Worm (Caenorhabditis elegans): ENCODE data around the gene R07A4.3.
A peak's percentile ranks its signal among the peaks of the same experiment; 100 is the strongest.

Gene R07A4.3

ce11 chrX:10766123-10766622 is 12.7 kb downstream of the R07A4.3 start (continued):
- no peak for TF ChIP-seq ZK546.5 (tag; optimal IDR thresholded peaks at IDR 0.05)
- TF ChIP-seq nhr-43 (tag; optimal IDR thresholded peaks at IDR 0.05; ENCODE audit: poor library complexity, severe bottlenecking): peak; percentile 85
- TF ChIP-seq unc-39 (tag; optimal IDR thresholded peaks at IDR 0.05): peak; percentile 59
- TF ChIP-seq fkh-2 (tag; optimal IDR thresholded peaks at IDR 0.05): no peak
- peak; percentile 92 for TF ChIP-seq egl-27 (tag; optimal IDR thresholded peaks at IDR 0.05)
- TF ChIP-seq elt-2 (tag; optimal IDR thresholded peaks at IDR 0.05): peak; percentile 95
- TF ChIP-seq ztf-11 (tag; optimal IDR thresholded peaks at IDR 0.05): no peak
- peak; percentile 98 for TF ChIP-seq pha-4 (tag; optimal IDR thresholded peaks at IDR 0.05)
- peak; percentile 97 for TF ChIP-seq nfya-1 (tag; optimal IDR thresholded peaks at IDR 0.05; ENCODE audit: insufficient read depth)
- peak; percentile 97 for TF ChIP-seq lin-39 (tag; optimal IDR thresholded peaks at IDR 0.05)

- TF ChIP-seq tbx-2 (tag; optimal IDR thresholded peaks at IDR 0.05) (no peak), nhr-77 (tag; optimal IDR thresholded peaks at IDR 0.05) (no peak), fkh-2 (tag; optimal IDR thresholded peaks at IDR 0.05) (no peak), ztf-4 (tag; optimal IDR thresholded peaks at IDR 0.05) (no peak), ceh-82 (tag; optimal IDR thresholded peaks at IDR 0.05) (no peak), elt-3 (tag; optimal IDR thresholded peaks at IDR 0.05) (no peak), unc-39 (tag; optimal IDR thresholded peaks at IDR 0.05) (no peak), nhr-23 (tag; optimal IDR thresholded peaks at IDR 0.05) (peak; percentile 32), hmg-11 (tag; optimal IDR thresholded peaks at IDR 0.05) (no peak), nhr-28 (tag; optimal IDR thresholded peaks at IDR 0.05) (no peak), R02D3.7 (tag; optimal IDR thresholded peaks at IDR 0.05) (no peak), unc-62 (GFP tag; optimal IDR thresholded peaks at IDR 0.05) (no peak), pha-4 (tag; optimal IDR thresholded peaks at IDR 0.05) (peak; percentile 92), lin-15B (tag; optimal IDR thresholded peaks at IDR 0.05) (no peak), nhr-237 (tag; optimal IDR thresholded peaks at IDR 0.05) (no peak), elt-1 (tag; optimal IDR thresholded peaks at IDR 0.05) (peak; percentile 62), lsy-12 (tag; optimal IDR thresholded peaks at IDR 0.05) (no peak), fos-1 (tag; optimal IDR thresholded peaks at IDR 0.05) (no peak), ztf-11 (tag; optimal IDR thresholded peaks at IDR 0.05) (no peak), aly-2 (tag; optimal IDR thresholded peaks at IDR 0.05) (no peak)
These were observed 13.6 kb downstream of the R07A4.3 start for ce11 chrX:10766966-10767644.

- TF ChIP-seq lin-15B (tag; optimal IDR thresholded peaks at IDR 0.05): no peak
- TF ChIP-seq nfya-1 (tag; optimal IDR thresholded peaks at IDR 0.05; ENCODE audit: insufficient read depth): peak; percentile 36
- TF ChIP-seq lsy-12 (tag; optimal IDR thresholded peaks at IDR 0.05): peak; percentile 16
- peak; percentile 28 for TF ChIP-seq lin-39 (tag; optimal IDR thresholded peaks at IDR 0.05)
- peak; percentile 21 for TF ChIP-seq elt-2 (tag; optimal IDR thresholded peaks at IDR 0.05)
- no peak for TF ChIP-seq ceh-16 (tag; optimal IDR thresholded peaks at IDR 0.05)
- peak; percentile 49 for TF ChIP-seq pqm-1 (tag; optimal IDR thresholded peaks at IDR 0.05)
- TF ChIP-seq elt-1 (tag; optimal IDR thresholded peaks at IDR 0.05): peak; percentile 31
- peak; percentile 5 for TF ChIP-seq pha-4 (tag; optimal IDR thresholded peaks at IDR 0.05)
These were observed 14.2 kb downstream of the R07A4.3 start for ce11 chrX:10767669-10768068.

- no peak for TF ChIP-seq ztf-4 (tag; optimal IDR thresholded peaks at IDR 0.05)
- TF ChIP-seq lsy-12 (tag; optimal IDR thresholded peaks at IDR 0.05): no peak
- no peak for TF ChIP-seq nhr-28 (tag; optimal IDR thresholded peaks at IDR 0.05)
- TF ChIP-seq ama-1 (optimal IDR thresholded peaks at IDR 0.05): no peak
- TF ChIP-seq snpc-4 (tag; optimal IDR thresholded peaks at IDR 0.05): peak; percentile 63
- peak; percentile 29 for TF ChIP-seq nhr-11 (tag; optimal IDR thresholded peaks at IDR 0.05)
- peak; percentile 84 for TF ChIP-seq elt-1 (tag; optimal IDR thresholded peaks at IDR 0.05)
- no peak for TF ChIP-seq unc-62 (GFP tag; optimal IDR thresholded peaks at IDR 0.05)
- no peak for TF ChIP-seq ceh-16 (tag; optimal IDR thresholded peaks at IDR 0.05)
- no peak for TF ChIP-seq nhr-76 (tag; optimal IDR thresholded peaks at IDR 0.05)
- TF ChIP-seq nfya-1 (tag; optimal IDR thresholded peaks at IDR 0.05; ENCODE audit: insufficient read depth): peak; percentile 43
- no peak for TF ChIP-seq R02D3.7 (tag; optimal IDR thresholded peaks at IDR 0.05)
These were observed 15.0 kb downstream of the R07A4.3 start for ce11 chrX:10768289-10769153.
